Worm (Caenorhabditis elegans) whole organism, L4 larva: Measurements from ENCODE around the gene W07A12.8.
A peak's percentile ranks its signal among the peaks of the same experiment; 100 is the strongest.

Experiments used
- F37D6.2 ChIP-seq: sonication (generic microtip); optimal IDR thresholded peaks from 2 replicates; lab custom pipeline; 2016; ENCODE audit warnings: mild to moderate bottlenecking, missing genetic modification characterization, missing compliant biosample characterization
- T20F7.1 ChIP-seq: fragments of 200-800 bp; sonication (Bioruptor generic); optimal IDR thresholded peaks from 2 replicates; lab custom pipeline; 2018; ENCODE audit warnings: mild to moderate bottlenecking, missing genetic modification characterization, missing compliant biosample characterization
- dmd-6 ChIP-seq: fragments of 200-800 bp; sonication (Bioruptor generic); IDR thresholded peaks from 2 replicates; pipeline ENCODE4 v1.3.6; 2022; ENCODE audit warnings: missing genetic modification reagents, missing genetic modification characterization, missing compliant biosample characterization
- egl-27 ChIP-seq: sonication (generic microtip); optimal IDR thresholded peaks from 3 replicates; lab custom pipeline; 2017; ENCODE audit warnings: missing biosample characterization, missing genetic modification reagents, missing genetic modification characterization
- fos-1 ChIP-seq: fragments of 150-350 bp; optimal IDR thresholded peaks from 2 replicates; lab custom pipeline; 2014; ENCODE audit warnings: missing biosample characterization, missing genetic modification characterization
- lin-13 ChIP-seq: fragments of 150-350 bp; optimal IDR thresholded peaks from 2 replicates; lab custom pipeline; 2014; ENCODE audit warnings: missing biosample characterization, missing genetic modification reagents, missing genetic modification characterization
- mxl-2 ChIP-seq: fragments of 200-800 bp; sonication (Bioruptor generic); conservative IDR thresholded peaks from 2 replicates; pipeline ENCODE4 v1.3.6; 2022; ENCODE audit warnings: missing genetic modification reagents, missing genetic modification characterization, missing compliant biosample characterization
- tra-1 ChIP-seq: fragments of 200-800 bp; sonication (Bioruptor generic); IDR thresholded peaks from 2 replicates; pipeline ENCODE4 v1.3.6; 2022; ENCODE audit warnings: missing genetic modification reagents, missing genetic modification characterization, missing compliant biosample characterization
- unc-62 ChIP-seq, 3 experiments: fragments of 150-350 bp in 1 of 3; sonication (generic microtip); optimal IDR thresholded peaks in 2 of 3; peaks in 1 of 3; 1 replicate in 1 of 3; 2 replicates in 2 of 3; lab custom pipeline; 2014 to 2017; ENCODE audit warnings: missing biosample characterization in 3 of 3, missing genetic modification characterization in 3 of 3, missing genetic modification reagents in 3 of 3, missing genotype in 1 of 3

ce11 chrII:9161023-9161422 is 4.6 kb downstream of the W07A12.8 start, which contains the start of gene rhy-1:
- TF ChIP-seq fos-1 (tag; lab: Kevin White, UChicago), result no peak
- no peak for TF ChIP-seq mxl-2
- TF ChIP-seq T20F7.1 (GFP tag; lab: Kevin White, UChicago), result no peak
- no peak for TF ChIP-seq tra-1 (GFP tag; lab: Robert Waterston, UW)
- TF ChIP-seq F37D6.2, result no peak
- no peak for TF ChIP-seq unc-62 (GFP tag; optimal IDR thresholded peaks at IDR 0.05 in 1 of 2; lab: Kevin White, UChicago)
- no peak for TF ChIP-seq unc-62 (tag; optimal IDR thresholded peaks at IDR 0.05; lab: Kevin White, UChicago)
- TF ChIP-seq dmd-6 (GFP tag; lab: Robert Waterston, UW), result peak; percentile 42
- TF ChIP-seq lin-13, result no peak
- TF ChIP-seq egl-27 (tag; lab: Kevin White, UChicago), result no peak
